Fruit fly (Drosophila melanogaster) Kc167 (cell line): ENCODE data around the gene CG42763.

Experiments
- Myc ChIP-seq: fragments of >200 bp; optimal IDR thresholded peaks from 2 replicates; lab custom pipeline; 2017; ENCODE audit warnings: missing external identifiers
- Sin3A ChIP-seq: fragments of >200 bp; optimal IDR thresholded peaks from 2 replicates; lab custom pipeline; 2018; ENCODE audit warnings: missing external identifiers
- h ChIP-seq: fragments of >200 bp; optimal IDR thresholded peaks from 3 replicates; lab custom pipeline; 2018; ENCODE audit warnings: missing external identifiers
- psq ChIP-seq: fragments of >200 bp; optimal IDR thresholded peaks from 2 replicates; lab custom pipeline; 2017; ENCODE audit warnings: missing external identifiers

dm6 chr2L:8161994-8162306 lies 17.0 kb upstream of the CG42763 start:
- TF ChIP-seq Sin3A (no peak), Myc (lab: Kevin White, UChicago) (no peak), h (lab: Kevin White, UChicago) (no peak), psq (no peak)
